Worm (Caenorhabditis elegans) whole organism, late embryonic: ENCODE measurements around the gene F09C12.2.

ENCODE experiments used
- C08G9.2 ChIP-seq: sonication (generic microtip); optimal IDR thresholded peaks from 2 replicates; lab custom pipeline; 2016; ENCODE audit warnings: mild to moderate bottlenecking, missing genetic modification characterization, moderate library complexity, missing compliant biosample characterization
- C38D4.7 ChIP-seq: fragments of 200-800 bp; sonication (Bioruptor generic); optimal IDR thresholded peaks from 2 replicates; lab custom pipeline; 2018; ENCODE audit warnings: mild to moderate bottlenecking, missing genetic modification characterization, moderate library complexity, missing compliant biosample characterization
- F13H6.1 ChIP-seq: sonication (generic microtip); optimal IDR thresholded peaks from 2 replicates; lab custom pipeline; 2016; ENCODE audit warnings: missing genetic modification characterization, missing compliant biosample characterization
- K02D7.2 ChIP-seq: sonication (generic microtip); optimal IDR thresholded peaks from 2 replicates; lab custom pipeline; 2017; ENCODE audit warnings: mild to moderate bottlenecking, missing genetic modification characterization, missing compliant biosample characterization
- K09A11.1 ChIP-seq: sonication (generic microtip); optimal IDR thresholded peaks from 2 replicates; lab custom pipeline; 2017; ENCODE audit warnings: antibody characterized with exemption, mild to moderate bottlenecking, missing genetic modification characterization, missing compliant biosample characterization; ENCODE audit not compliant: insufficient read depth
- T23F11.4 ChIP-seq: fragments of 200-800 bp; sonication (Bioruptor generic); optimal IDR thresholded peaks from 2 replicates; lab custom pipeline; 2018; ENCODE audit warnings: mild to moderate bottlenecking, missing genetic modification characterization, missing compliant biosample characterization
- Y22D7AL.16 ChIP-seq: sonication (generic microtip); optimal IDR thresholded peaks from 2 replicates; lab custom pipeline; 2016; ENCODE audit warnings: missing genetic modification characterization, missing compliant biosample characterization
- ahr-1 ChIP-seq: sonication (generic microtip); optimal IDR thresholded peaks from 2 replicates; lab custom pipeline; 2016; ENCODE audit warnings: missing genetic modification characterization, missing compliant biosample characterization
- ama-1 ChIP-seq: fragments of 150-350 bp; optimal IDR thresholded peaks from 2 replicates; lab custom pipeline; 2014
- ceh-19 ChIP-seq: fragments of 200-800 bp; sonication (Bioruptor generic); optimal IDR thresholded peaks from 2 replicates; lab custom pipeline; 2018; ENCODE audit warnings: mild to moderate bottlenecking, missing genetic modification characterization, missing compliant biosample characterization
- ceh-2 ChIP-seq: sonication (generic microtip); optimal IDR thresholded peaks from 2 replicates; lab custom pipeline; 2016; ENCODE audit warnings: missing genotype, missing genetic modification characterization, missing compliant biosample characterization
- ceh-22 ChIP-seq: sonication (generic microtip); optimal IDR thresholded peaks from 2 replicates; lab custom pipeline; 2017; ENCODE audit warnings: missing biosample characterization, missing genetic modification characterization
- ceh-24 ChIP-seq: sonication (generic microtip); optimal IDR thresholded peaks from 2 replicates; lab custom pipeline; 2016; ENCODE audit warnings: mild to moderate bottlenecking, missing genetic modification characterization, missing compliant biosample characterization
- ceh-30 ChIP-seq: fragments of 150-350 bp; optimal IDR thresholded peaks from 2 replicates; lab custom pipeline; 2014; ENCODE audit warnings: missing biosample characterization, missing genetic modification characterization
- ceh-31 ChIP-seq: sonication (generic microtip); optimal IDR thresholded peaks from 2 replicates; lab custom pipeline; 2016; ENCODE audit warnings: missing genetic modification characterization, missing compliant biosample characterization
- ceh-34 ChIP-seq: sonication (generic microtip); optimal IDR thresholded peaks from 2 replicates; lab custom pipeline; 2016; ENCODE audit warnings: mild to moderate bottlenecking, missing genetic modification characterization, missing compliant biosample characterization
- ceh-45 ChIP-seq: fragments of 200-800 bp; sonication (Bioruptor generic); IDR thresholded peaks from 2 replicates; pipeline ENCODE4 v1.3.6; 2022; ENCODE audit warnings: missing genetic modification reagents, missing genetic modification characterization, missing compliant biosample characterization
- ceh-48 ChIP-seq: sonication (generic microtip); optimal IDR thresholded peaks from 2 replicates; lab custom pipeline; 2016; ENCODE audit warnings: missing genetic modification characterization, inconsistent platforms, missing compliant biosample characterization
- ceh-6 ChIP-seq: fragments of 200-800 bp; sonication (Bioruptor generic); optimal IDR thresholded peaks from 2 replicates; lab custom pipeline; 2018; ENCODE audit warnings: mild to moderate bottlenecking, missing genetic modification characterization, missing compliant biosample characterization
- ceh-9 ChIP-seq: sonication (generic microtip); optimal IDR thresholded peaks from 2 replicates; lab custom pipeline; 2016; ENCODE audit warnings: mild to moderate bottlenecking, missing genetic modification characterization, inconsistent platforms, missing compliant biosample characterization
- dve-1 ChIP-seq: sonication (generic microtip); optimal IDR thresholded peaks from 2 replicates; lab custom pipeline; 2017; ENCODE audit warnings: antibody characterized with exemption, mild to moderate bottlenecking, missing genetic modification characterization, missing compliant biosample characterization
- elt-2 ChIP-seq: sonication (generic microtip); optimal IDR thresholded peaks from 2 replicates; lab custom pipeline; 2016; ENCODE audit warnings: missing genetic modification reagents, missing genetic modification characterization, missing compliant biosample characterization
- elt-4 ChIP-seq: sonication (generic microtip); optimal IDR thresholded peaks from 2 replicates; lab custom pipeline; 2016; ENCODE audit warnings: missing genetic modification characterization, missing compliant biosample characterization
- ets-4 ChIP-seq: sonication (generic microtip); optimal IDR thresholded peaks from 2 replicates; lab custom pipeline; 2016; ENCODE audit warnings: missing genetic modification characterization, missing compliant biosample characterization
- eyg-1 ChIP-seq: sonication (generic microtip); optimal IDR thresholded peaks from 2 replicates; lab custom pipeline; 2016; ENCODE audit warnings: missing genotype, missing genetic modification characterization, missing compliant biosample characterization
- fax-1 ChIP-seq: sonication (generic microtip); optimal IDR thresholded peaks from 2 replicates; lab custom pipeline; 2016; ENCODE audit warnings: missing genotype, missing genetic modification characterization, missing compliant biosample characterization
- hlh-15 ChIP-seq: sonication (generic microtip); optimal IDR thresholded peaks from 2 replicates; lab custom pipeline; 2016; ENCODE audit warnings: missing genetic modification characterization, missing compliant biosample characterization
- lim-6 ChIP-seq: sonication (generic microtip); optimal IDR thresholded peaks from 2 replicates; lab custom pipeline; 2016; ENCODE audit warnings: missing genetic modification characterization, missing compliant biosample characterization
- lin-11 ChIP-seq: fragments of 200-800 bp; sonication (Bioruptor generic); optimal IDR thresholded peaks from 2 replicates; lab custom pipeline; 2018; ENCODE audit warnings: mild to moderate bottlenecking, missing genetic modification characterization, missing compliant biosample characterization
- madf-2 ChIP-seq: sonication (generic microtip); optimal IDR thresholded peaks from 2 replicates; lab custom pipeline; 2017; ENCODE audit warnings: missing genetic modification characterization, missing compliant biosample characterization
- nfya-1 ChIP-seq: sonication (generic microtip); optimal IDR thresholded peaks from 2 replicates; lab custom pipeline; 2017; ENCODE audit warnings: missing genetic modification characterization, mild to moderate bottlenecking, missing compliant biosample characterization, antibody characterized with exemption, moderate library complexity
- nhr-11 ChIP-seq: fragments of 150-350 bp; optimal IDR thresholded peaks from 2 replicates; lab custom pipeline; 2014; ENCODE audit warnings: missing biosample characterization, missing genetic modification characterization
- nhr-232 ChIP-seq: sonication (generic microtip); optimal IDR thresholded peaks from 2 replicates; lab custom pipeline; 2016; ENCODE audit warnings: missing genetic modification characterization, missing compliant biosample characterization
- pat-9 ChIP-seq: fragments of 200-800 bp; sonication (Bioruptor generic); optimal IDR thresholded peaks from 2 replicates; lab custom pipeline; 2018; ENCODE audit warnings: mild to moderate bottlenecking, missing genetic modification characterization, moderate library complexity, missing compliant biosample characterization
- pax-1 ChIP-seq: fragments of 150-350 bp; optimal IDR thresholded peaks from 2 replicates; lab custom pipeline; 2014; ENCODE audit warnings: missing biosample characterization, missing genetic modification characterization
- pha-2 ChIP-seq: sonication (generic microtip); optimal IDR thresholded peaks from 2 replicates; lab custom pipeline; 2017; ENCODE audit warnings: mild to moderate bottlenecking, missing genetic modification characterization, missing compliant biosample characterization
- pqm-1 ChIP-seq: sonication (generic microtip); optimal IDR thresholded peaks from 2 replicates; lab custom pipeline; 2016; ENCODE audit warnings: missing genetic modification characterization, missing compliant biosample characterization
- ref-2 ChIP-seq: sonication (generic microtip); optimal IDR thresholded peaks from 2 replicates; lab custom pipeline; 2016; ENCODE audit warnings: missing genetic modification characterization, missing compliant biosample characterization
- rnt-1 ChIP-seq: sonication (generic microtip); optimal IDR thresholded peaks from 2 replicates; lab custom pipeline; 2016; ENCODE audit warnings: missing genetic modification characterization, missing compliant biosample characterization
- sox-2 ChIP-seq: fragments of 200-800 bp; sonication (Bioruptor generic); IDR thresholded peaks from 2 replicates; pipeline ENCODE4 v1.3.6; 2022; ENCODE audit warnings: missing genetic modification reagents, missing genetic modification characterization, missing compliant biosample characterization
- syd-9 ChIP-seq: sonication (generic microtip); optimal IDR thresholded peaks from 2 replicates; lab custom pipeline; 2016; ENCODE audit warnings: mild to moderate bottlenecking, missing genetic modification characterization, moderate library complexity, missing compliant biosample characterization
- ttx-3 ChIP-seq: sonication (generic microtip); optimal IDR thresholded peaks from 2 replicates; lab custom pipeline; 2016; ENCODE audit warnings: missing genetic modification reagents, missing genetic modification characterization, missing compliant biosample characterization
- unc-3 ChIP-seq, 2 experiments: fragments of 200-800 bp in 1 of 2; sonication (Bioruptor generic) in 1 of 2; sonication (generic microtip) in 1 of 2; conservative IDR thresholded peaks in 1 of 2; optimal IDR thresholded peaks in 1 of 2; 2 replicates each; pipeline versions ENCODE4 v1.3.6 to Lab custom; 2016 to 2022; ENCODE audit warnings: missing compliant biosample characterization in 2 of 2, missing genetic modification characterization in 2 of 2, missing genetic modification reagents in 1 of 2
- unc-42 ChIP-seq: sonication (generic microtip); optimal IDR thresholded peaks from 2 replicates; lab custom pipeline; 2016; ENCODE audit warnings: missing genotype, missing genetic modification characterization, missing compliant biosample characterization
- unc-55 ChIP-seq: sonication (generic microtip); optimal IDR thresholded peaks from 2 replicates; lab custom pipeline; 2017; ENCODE audit warnings: missing biosample characterization, missing genetic modification reagents, missing genetic modification characterization
- unc-86 ChIP-seq: sonication (generic microtip); optimal IDR thresholded peaks from 2 replicates; lab custom pipeline; 2016; ENCODE audit warnings: missing genetic modification characterization, missing compliant biosample characterization
- zip-5 ChIP-seq: sonication (generic microtip); optimal IDR thresholded peaks from 2 replicates; lab custom pipeline; 2016; ENCODE audit warnings: missing genetic modification characterization, missing compliant biosample characterization
- ztf-16 ChIP-seq: sonication (generic microtip); optimal IDR thresholded peaks from 2 replicates; lab custom pipeline; 2017; ENCODE audit warnings: missing genetic modification characterization, missing compliant biosample characterization

Gene F09C12.2

ce11 chrII:5105020-5105419 lies 4.8 kb upstream of the F09C12.2 start (continued):
- TF ChIP-seq ceh-22 (tag; lab: Kevin White, UChicago) (peak; percentile 28), lim-6 (tag; lab: Kevin White, UChicago) (peak; percentile 94), eyg-1 (tag; lab: Kevin White, UChicago) (peak; percentile 88), ceh-48 (peak; percentile 89), unc-55 (GFP tag; lab: Kevin White, UChicago) (no peak), ceh-31 (tag; lab: Kevin White, UChicago) (peak; percentile 81), ceh-2 (tag; lab: Kevin White, UChicago) (peak; percentile 86), unc-86 (tag; lab: Kevin White, UChicago) (peak; percentile 92), pax-1 (tag; lab: Kevin White, UChicago) (no peak), madf-2 (peak; percentile 96), ttx-3 (peak; percentile 94), elt-2 (tag; lab: Kevin White, UChicago) (peak; percentile 100), ets-4 (tag; lab: Kevin White, UChicago) (peak; percentile 51), Y22D7AL.16 (tag; lab: Kevin White, UChicago) (peak; percentile 98), K09A11.1 (tag; lab: Kevin White, UChicago) (peak; percentile 90), zip-5 (tag; lab: Kevin White, UChicago) (peak; percentile 79), rnt-1 (tag; lab: Kevin White, UChicago) (peak; percentile 88), pha-2 (tag; lab: Kevin White, UChicago) (peak; percentile 93), sox-2 (GFP tag; lab: Robert Waterston, UW) (peak; percentile 97), ztf-16 (tag; lab: Kevin White, UChicago) (peak; percentile 96), lin-11 (tag; lab: Kevin White, UChicago) (peak; percentile 94), T23F11.4 (GFP tag; lab: Kevin White, UChicago) (peak; percentile 98), C38D4.7 (peak; percentile 96), ceh-34 (peak; percentile 95), ceh-45 (GFP tag; lab: Robert Waterston, UW) (peak; percentile 92), pqm-1 (tag; lab: Kevin White, UChicago) (peak; percentile 93), ahr-1 (tag; lab: Kevin White, UChicago) (peak; percentile 90), unc-42 (peak; percentile 66), syd-9 (tag; lab: Kevin White, UChicago) (peak; percentile 96), nhr-11 (tag; lab: Kevin White, UChicago) (no peak), K02D7.2 (tag; lab: Kevin White, UChicago) (peak; percentile 95), ama-1 (lab: Kevin White, UChicago) (no peak), hlh-15 (tag; lab: Kevin White, UChicago) (peak; percentile 96), nfya-1 (tag; lab: Kevin White, UChicago) (peak; percentile 88), pat-9 (peak; percentile 98), ceh-24 (tag; lab: Kevin White, UChicago) (peak; percentile 86), fax-1 (tag; lab: Kevin White, UChicago) (peak; percentile 95), ceh-9 (tag; lab: Kevin White, UChicago) (peak; percentile 91), F13H6.1 (tag; lab: Kevin White, UChicago) (peak; percentile 92), unc-3 (GFP tag; conservative IDR thresholded peaks at IDR 0.05; lab: Robert Waterston, UW) (peak; percentile 97), unc-3 (tag; optimal IDR thresholded peaks at IDR 0.05; lab: Kevin White, UChicago) (peak; percentile 91), nhr-232 (peak; percentile 97), dve-1 (tag; lab: Kevin White, UChicago) (peak; percentile 93), ceh-6 (peak; percentile 98), ref-2 (tag; lab: Kevin White, UChicago) (peak; percentile 93), ceh-19 (peak; percentile 97), ceh-30 (tag; lab: Kevin White, UChicago) (peak; percentile 74), C08G9.2 (tag; lab: Kevin White, UChicago) (peak; percentile 88), elt-4 (tag; lab: Kevin White, UChicago) (peak; percentile 93)
- TF ChIP-seq, all 69 proteins: peak for 64
